Worm (Caenorhabditis elegans): ENCODE data around the gene C44B9.3.

C44B9.3 gene

DNA sequence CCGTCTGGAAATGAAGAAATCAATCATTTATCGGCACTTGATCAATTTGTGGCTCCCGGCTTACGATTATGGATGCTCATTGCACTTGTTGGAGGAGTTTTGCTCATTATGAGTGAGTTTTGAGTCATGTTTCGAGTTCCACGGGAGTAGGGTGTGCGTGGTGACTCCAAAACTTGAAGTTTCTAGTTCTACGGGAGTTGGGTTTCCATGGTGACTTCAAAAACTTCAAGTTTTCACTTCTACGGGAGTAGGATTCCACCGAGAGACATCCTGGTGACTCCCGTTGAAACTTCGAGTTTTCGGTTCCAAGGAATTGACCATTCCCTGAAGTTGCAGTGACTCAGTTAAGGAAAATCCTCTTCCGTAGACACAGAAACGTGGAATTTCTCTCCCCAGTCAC lies 23.2 kb downstream of the C44B9.3 start:
- TF ChIP-seq dao-5 (tag; optimal IDR thresholded peaks at IDR 0.05) = no peak
- TF ChIP-seq W03F9.2 (tag; optimal IDR thresholded peaks at IDR 0.05) = no peak
- TF ChIP-seq him-1 (tag; optimal IDR thresholded peaks at IDR 0.05) = no peak

DNA sequence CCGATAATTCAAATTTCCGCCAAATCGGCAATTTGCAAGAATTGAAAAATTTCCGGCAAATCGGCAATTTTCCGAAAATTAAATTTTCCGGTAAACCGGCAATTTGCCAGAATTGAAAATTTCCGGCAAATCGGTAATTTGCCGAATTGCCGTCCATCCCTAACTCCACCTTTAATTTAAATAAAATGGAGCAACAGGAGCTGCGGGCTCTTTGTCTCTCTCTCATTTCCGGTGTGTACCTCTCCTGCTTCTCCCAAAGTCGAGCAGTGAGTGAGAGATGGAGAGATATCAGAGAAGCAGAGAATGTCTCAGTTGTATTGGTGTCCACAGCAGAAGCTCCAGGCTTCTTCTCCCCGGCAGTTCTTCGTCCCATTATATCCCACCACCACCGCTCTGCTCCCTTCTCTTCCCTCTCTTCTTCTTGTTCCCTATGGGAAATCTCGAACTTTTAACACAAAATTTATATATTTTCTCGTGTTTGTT lies 24.5 kb downstream of the C44B9.3 start, which contains the start of gene Y39A1C.1:
Y39A1C.1 (plus strand) TSS at position 51 of the 483 bp plus-strand sequence.
- TF ChIP-seq dao-5 (tag; optimal IDR thresholded peaks at IDR 0.05) (no peak), him-1 (tag; optimal IDR thresholded peaks at IDR 0.05) (no peak), W03F9.2 (tag; optimal IDR thresholded peaks at IDR 0.05) (no peak)

DNA sequence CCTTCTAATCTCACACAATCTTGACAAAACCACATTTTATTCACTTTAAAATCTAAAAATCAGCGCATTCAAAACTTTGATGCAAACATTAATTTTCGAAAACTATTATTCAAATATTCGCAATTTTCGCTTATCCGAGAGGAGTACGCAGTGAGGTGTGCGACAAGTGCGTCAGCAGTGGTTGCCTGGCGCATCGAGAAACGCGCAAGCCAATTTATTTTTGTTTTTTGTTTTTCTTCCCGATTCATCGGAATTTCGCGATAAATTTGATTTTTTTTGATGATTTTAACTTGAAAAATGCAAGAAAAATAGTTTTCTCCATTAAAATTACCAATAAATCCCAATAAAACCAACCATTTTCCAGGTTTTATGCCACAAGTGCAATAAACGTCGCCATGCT lies 31.1 kb downstream of the C44B9.3 start, which contains the start of the genes fbxb-85 and hex-3:
fbxb-85 (minus strand) TSS at position 106 of the 400 bp plus-strand sequence.
hex-3 (plus strand) TSS at position 365 of the 400 bp plus-strand sequence.
- TF ChIP-seq dao-5 (tag; optimal IDR thresholded peaks at IDR 0.05) (no peak), W03F9.2 (tag; optimal IDR thresholded peaks at IDR 0.05) (peak; percentile 93), him-1 (tag; optimal IDR thresholded peaks at IDR 0.05) (peak; percentile 80)

DNA sequence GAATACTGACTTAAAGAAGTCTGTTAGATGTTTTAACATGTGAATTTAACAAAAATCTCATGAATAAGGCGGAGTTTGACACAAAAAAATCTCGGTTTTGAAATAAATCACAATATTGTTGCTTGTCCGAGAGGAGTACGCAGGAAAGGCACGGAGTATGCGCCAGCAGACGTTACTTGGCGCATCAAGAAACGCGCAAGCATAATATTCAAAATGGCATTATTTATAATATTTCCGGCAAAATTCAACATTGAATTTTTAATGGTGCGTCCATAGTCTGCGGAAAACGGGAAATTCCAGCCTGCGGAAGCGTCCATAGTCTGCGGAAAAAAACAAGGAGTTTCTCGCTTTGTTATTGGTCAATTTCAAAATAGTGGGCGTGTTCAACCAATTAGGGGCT lies 35.1 kb downstream of the C44B9.3 start, which contains the start of gene pde-12:
pde-12 (minus strand) TSS at position 148 of the 400 bp plus-strand sequence.
- TF ChIP-seq W03F9.2 (tag; optimal IDR thresholded peaks at IDR 0.05) (peak; percentile 69), him-1 (tag; optimal IDR thresholded peaks at IDR 0.05) (peak; percentile 30), dao-5 (tag; optimal IDR thresholded peaks at IDR 0.05) (no peak)

DNA sequence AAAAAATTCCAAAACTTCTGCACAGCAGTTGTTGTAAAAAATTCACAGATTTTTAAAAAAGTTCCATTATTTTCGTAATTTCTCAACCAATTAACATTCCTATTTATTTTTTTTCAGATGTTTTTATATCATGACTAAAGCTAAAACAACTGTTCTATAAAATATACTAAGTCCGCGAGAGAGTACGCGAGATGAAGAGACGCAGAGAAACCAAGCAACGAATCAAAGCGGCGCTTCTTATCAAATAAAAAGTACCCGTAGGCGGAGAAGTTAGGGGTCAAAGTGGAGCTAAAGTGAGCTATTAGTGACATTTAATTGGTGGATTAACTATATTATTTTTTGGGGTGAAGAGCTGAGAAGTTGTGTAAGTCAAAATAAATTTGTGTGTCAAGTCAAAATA lies 47.3 kb downstream of the C44B9.3 start, which contains the start of gene sbsp-1:
sbsp-1 (plus strand) TSS at position 301 of the 400 bp plus-strand sequence.
- TF ChIP-seq him-1 (tag; optimal IDR thresholded peaks at IDR 0.05) (no peak), W03F9.2 (tag; optimal IDR thresholded peaks at IDR 0.05) (no peak), dao-5 (tag; optimal IDR thresholded peaks at IDR 0.05) (no peak)

DNA sequence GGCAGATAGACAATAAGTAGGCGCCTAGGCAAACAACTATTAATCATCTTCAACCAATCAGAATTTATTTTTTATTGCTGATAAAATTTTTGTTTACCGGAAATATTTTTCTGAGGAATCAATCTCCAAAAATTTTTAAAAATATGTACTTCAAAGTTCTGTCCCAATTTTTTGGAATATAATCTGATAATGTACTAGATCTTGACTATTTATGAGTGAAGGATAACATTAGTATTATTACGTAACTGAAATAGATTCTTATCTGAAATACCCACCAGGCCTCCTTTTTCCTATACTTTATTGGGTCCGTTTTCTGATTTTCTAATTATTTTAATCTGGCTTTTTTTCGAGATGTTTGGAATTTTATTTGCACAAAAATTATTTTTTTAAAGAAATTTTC lies 48.5 kb downstream of the C44B9.3 start:
- no peak for TF ChIP-seq dao-5 (tag; optimal IDR thresholded peaks at IDR 0.05)
- no peak for TF ChIP-seq him-1 (tag; optimal IDR thresholded peaks at IDR 0.05)
- no peak for TF ChIP-seq W03F9.2 (tag; optimal IDR thresholded peaks at IDR 0.05)
